In the genomic region with DNA sequence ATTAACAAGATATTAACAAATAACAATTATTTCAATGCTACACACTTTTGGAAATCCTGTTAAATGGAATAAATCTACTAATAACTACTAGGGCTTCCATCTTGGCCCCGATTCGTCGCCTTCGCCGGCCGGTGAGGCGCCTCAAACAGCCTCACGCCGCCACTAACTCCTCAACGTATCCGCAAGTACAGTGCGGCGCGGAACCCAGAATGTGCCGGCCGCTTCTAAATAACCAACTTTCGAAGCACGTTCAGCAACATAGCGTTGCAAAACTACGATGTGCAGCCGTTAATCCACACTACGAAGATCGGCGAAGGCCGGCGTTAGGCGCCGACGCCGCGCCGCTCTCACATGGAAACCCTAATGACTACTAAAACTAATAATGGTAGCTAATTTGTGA, we compare ENCODE assay signal across 2 worm cellular contexts.
TF ChIP-seq lines count a peak whose summit lies in the region.

No protein-coding gene starts in this region.

TF ChIP-seq in whole organism, L1 larva, 84 proteins besides CTCF, POLR2A, EP300 and RAD21:
- peak; percentile 73 for TF ChIP-seq snpc-4 (tag; optimal IDR thresholded peaks at IDR 0.05; lab: Kevin White, UChicago)
- no peak for TF ChIP-seq mdl-1 (tag; optimal IDR thresholded peaks at IDR 0.05; lab: Kevin White, UChicago)
- TF ChIP-seq rnt-1 (tag; optimal IDR thresholded peaks at IDR 0.05; lab: Kevin White, UChicago), result peak; percentile 6
- no peak for TF ChIP-seq fkh-10 (GFP tag; optimal IDR thresholded peaks at IDR 0.05; lab: Kevin White, UChicago)
- TF ChIP-seq tlp-1 (tag; optimal IDR thresholded peaks at IDR 0.05; lab: Kevin White, UChicago), result no peak
- no peak for TF ChIP-seq nhr-19 (GFP tag; conservative IDR thresholded peaks at IDR 0.05; lab: Robert Waterston, UW)
- TF ChIP-seq efl-1 (optimal IDR thresholded peaks at IDR 0.05; lab: Kevin White, UChicago), result no peak
- TF ChIP-seq efl-1 (GFP tag; optimal IDR thresholded peaks at IDR 0.05 in 1 of 2; lab: Kevin White, UChicago), result peak in 1 of 2 experiments; percentile 21
- TF ChIP-seq lin-14 (GFP tag; optimal IDR thresholded peaks at IDR 0.05; lab: Kevin White, UChicago), result no peak
- no peak for TF ChIP-seq unc-30 (tag; optimal IDR thresholded peaks at IDR 0.05; lab: Kevin White, UChicago)
- TF ChIP-seq hlh-17 (GFP tag; optimal IDR thresholded peaks at IDR 0.05; lab: Kevin White, UChicago; ENCODE audit: borderline replicate concordance), result no peak
- TF ChIP-seq lin-39 (tag; optimal IDR thresholded peaks at IDR 0.05; lab: Kevin White, UChicago), result no peak
- no peak for TF ChIP-seq elt-3 (tag; optimal IDR thresholded peaks at IDR 0.05; lab: Kevin White, UChicago)

TF ChIP-seq in whole organism, L2 larva, 48 proteins besides CTCF, POLR2A, EP300 and RAD21:
- TF ChIP-seq crh-2 (tag; optimal IDR thresholded peaks at IDR 0.05; lab: Kevin White, UChicago), result no peak
- TF ChIP-seq snpc-4 (tag; optimal IDR thresholded peaks at IDR 0.05; lab: Kevin White, UChicago), result peak; percentile 26
- no peak for TF ChIP-seq nhr-237 (tag; optimal IDR thresholded peaks at IDR 0.05; lab: Kevin White, UChicago)
- no peak for TF ChIP-seq ZK546.5 (tag; optimal IDR thresholded peaks at IDR 0.05; lab: Kevin White, UChicago)
- TF ChIP-seq unc-39 (tag; optimal IDR thresholded peaks at IDR 0.05; lab: Kevin White, UChicago), result no peak
TF ChIP-seq in whole organism, L2 larva: peak in this region for 1.
